Worm (Caenorhabditis elegans): Measurements from ENCODE around the gene srd-46.

- no peak for TF ChIP-seq nhr-11 (tag; optimal IDR thresholded peaks at IDR 0.05)
- no peak for TF ChIP-seq C34B4.2 (tag; optimal IDR thresholded peaks at IDR 0.05)
- TF ChIP-seq ama-1 (optimal IDR thresholded peaks at IDR 0.05): no peak
- TF ChIP-seq elt-2 (tag; optimal IDR thresholded peaks at IDR 0.05): no peak
- TF ChIP-seq unc-86 (tag; optimal IDR thresholded peaks at IDR 0.05): no peak
- TF ChIP-seq ztf-4 (tag; optimal IDR thresholded peaks at IDR 0.05): no peak
- TF ChIP-seq ces-1 (GFP tag; optimal IDR thresholded peaks at IDR 0.05): no peak
- no peak for TF ChIP-seq nhr-237 (tag; optimal IDR thresholded peaks at IDR 0.05)
- no peak for TF ChIP-seq nhr-90 (tag; optimal IDR thresholded peaks at IDR 0.05; ENCODE audit: poor library complexity)
- TF ChIP-seq elt-3 (tag; optimal IDR thresholded peaks at IDR 0.05): no peak
- no peak for TF ChIP-seq blmp-1 (tag; optimal IDR thresholded peaks at IDR 0.05)
- TF ChIP-seq hlh-17 (GFP tag; optimal IDR thresholded peaks at IDR 0.05; ENCODE audit: borderline replicate concordance): no peak
- TF ChIP-seq ceh-63 (GFP tag; optimal IDR thresholded peaks at IDR 0.05): no peak
- TF ChIP-seq aly-2 (tag; optimal IDR thresholded peaks at IDR 0.05): no peak
Observed at ce11 chrX:12298324-12298723, 33.6 kb upstream of the srd-46 start, which contains the start of gene W06D11.3.
